Fruit fly (Drosophila melanogaster) whole organism, embryonic: ENCODE measurements around the gene sima.

Source experiments
- Ada2b ChIP-seq: fragments of 200-800 bp; sonication (Bioruptor generic); IDR thresholded peaks from 2 replicates; pipeline ENCODE4 v1.3.6; 2022; ENCODE audit warnings: missing biosample characterization, missing genetic modification characterization
- Bgb ChIP-seq: fragments of 200-800 bp; sonication (Bioruptor generic); IDR thresholded peaks from 2 replicates; pipeline ENCODE4 v1.3.6; 2022; ENCODE audit warnings: missing biosample characterization, missing genetic modification characterization; ENCODE audit not compliant: partially characterized antibody
- CG10274 ChIP-seq: fragments of 200-800 bp; sonication (Bioruptor generic); optimal IDR thresholded peaks from 3 replicates; lab custom pipeline; 2017; ENCODE audit warnings: missing biosample characterization, mild to moderate bottlenecking, missing genetic modification characterization
- CG10543 ChIP-seq: fragments of 200-800 bp; sonication (Bioruptor generic); optimal IDR thresholded peaks from 3 replicates; lab custom pipeline; 2017; ENCODE audit warnings: missing biosample characterization, mild to moderate bottlenecking, missing genetic modification characterization, moderate library complexity
- CG10959 ChIP-seq: fragments of 200-800 bp; sonication (Bioruptor generic); IDR thresholded peaks from 2 replicates; pipeline ENCODE4 v1.3.6; 2022; ENCODE audit warnings: missing biosample characterization, missing genetic modification characterization
- CG11398 ChIP-seq: fragments of 200-800 bp; sonication (Bioruptor generic); optimal IDR thresholded peaks from 2 replicates; lab custom pipeline; 2016; ENCODE audit warnings: missing biosample characterization, missing genetic modification characterization
- CG11696 ChIP-seq: fragments of 200-800 bp; sonication (Bioruptor generic); IDR thresholded peaks from 2 replicates; pipeline ENCODE4 v1.3.6; 2022; ENCODE audit warnings: missing biosample characterization, missing genetic modification characterization
- CG12104 ChIP-seq: fragments of 200-800 bp; sonication (Bioruptor generic); optimal IDR thresholded peaks from 3 replicates; lab custom pipeline; 2016; ENCODE audit warnings: missing biosample characterization, missing genetic modification characterization
- CG12155 ChIP-seq: fragments of 200-800 bp; sonication (Bioruptor generic); optimal IDR thresholded peaks from 3 replicates; lab custom pipeline; 2016; ENCODE audit warnings: missing biosample characterization, missing genetic modification characterization
- CG15514 ChIP-seq: fragments of 200-800 bp; sonication (Bioruptor generic); optimal IDR thresholded peaks from 3 replicates; lab custom pipeline; 2017; ENCODE audit warnings: missing biosample characterization, missing genetic modification characterization, mild to moderate bottlenecking, moderate library complexity, missing genetic modification reagents
- CG1602 ChIP-seq: fragments of 200-800 bp; sonication (Bioruptor generic); optimal IDR thresholded peaks from 3 replicates; lab custom pipeline; 2016; ENCODE audit warnings: missing biosample characterization, missing genetic modification characterization
- CG17802 ChIP-seq: fragments of 200-800 bp; sonication (Bioruptor generic); optimal IDR thresholded peaks from 2 replicates; lab custom pipeline; 2018; ENCODE audit warnings: missing biosample characterization, mild to moderate bottlenecking, missing genetic modification characterization, moderate library complexity
- CG18011 ChIP-seq: fragments of 200-800 bp; sonication (Bioruptor generic); optimal IDR thresholded peaks from 2 replicates; lab custom pipeline; 2017; ENCODE audit warnings: missing biosample characterization, missing genetic modification characterization, mild to moderate bottlenecking, moderate library complexity, missing genotype
- CG2889 ChIP-seq: fragments of 200-800 bp; sonication (Bioruptor generic); IDR thresholded peaks from 3 replicates; pipeline ENCODE4 v1.3.6; 2022; ENCODE audit warnings: missing biosample characterization, missing genetic modification characterization
- CG31365 ChIP-seq: fragments of 200-800 bp; sonication (Bioruptor generic); optimal IDR thresholded peaks from 2 replicates; lab custom pipeline; 2018; ENCODE audit warnings: missing biosample characterization, mild to moderate bottlenecking, missing genetic modification characterization
- CG5245 ChIP-seq: fragments of 200-800 bp; sonication (Bioruptor generic); optimal IDR thresholded peaks from 3 replicates; lab custom pipeline; 2016; ENCODE audit warnings: missing biosample characterization, missing genetic modification characterization
- CG8281 ChIP-seq: fragments of 200-800 bp; sonication (Bioruptor generic); optimal IDR thresholded peaks from 2 replicates; lab custom pipeline; 2018; ENCODE audit warnings: missing biosample characterization, mild to moderate bottlenecking, missing genetic modification characterization, moderate library complexity
- CG8765 ChIP-seq: fragments of 200-800 bp; sonication (Bioruptor generic); IDR thresholded peaks from 2 replicates; pipeline ENCODE4 v1.3.6; 2022; ENCODE audit warnings: missing biosample characterization, missing genetic modification characterization
- CG9215 ChIP-seq: fragments of 200-800 bp; sonication (Bioruptor generic); IDR thresholded peaks from 2 replicates; pipeline ENCODE4 v1.3.6; 2022; ENCODE audit warnings: missing biosample characterization, missing genetic modification characterization
- CHES-1-like ChIP-seq: fragments of 200-800 bp; sonication (Bioruptor generic); optimal IDR thresholded peaks from 2 replicates; lab custom pipeline; 2016; ENCODE audit warnings: missing biosample characterization, missing genetic modification characterization
- CrebB ChIP-seq: fragments of 200-800 bp; sonication (Bioruptor generic); optimal IDR thresholded peaks from 3 replicates; lab custom pipeline; 2018; ENCODE audit warnings: missing biosample characterization, mild to moderate bottlenecking, missing genetic modification characterization
- Dll ChIP-seq: fragments of 200-800 bp; sonication (Bioruptor generic); IDR thresholded peaks from 4 replicates; pipeline ENCODE4 v1.3.6; 2022; ENCODE audit warnings: missing biosample characterization, missing genetic modification characterization; ENCODE audit not compliant: partially characterized antibody
- Dref ChIP-seq: fragments of 200-800 bp; sonication (Bioruptor generic); IDR thresholded peaks from 2 replicates; pipeline ENCODE4 v1.3.6; 2022; ENCODE audit warnings: missing biosample characterization, missing genetic modification characterization
- HHEX ChIP-seq: fragments of 200-800 bp; sonication (Bioruptor generic); optimal IDR thresholded peaks from 3 replicates; lab custom pipeline; 2017; ENCODE audit warnings: missing biosample characterization, mild to moderate bottlenecking, missing genetic modification characterization, missing genetic modification reagents
- Hey ChIP-seq: fragments of 200-800 bp; sonication (Bioruptor generic); optimal IDR thresholded peaks from 3 replicates; lab custom pipeline; 2018; ENCODE audit warnings: missing biosample characterization, mild to moderate bottlenecking, missing genetic modification characterization
- HmgD ChIP-seq: fragments of 200-800 bp; sonication (Bioruptor generic); optimal IDR thresholded peaks from 3 replicates; lab custom pipeline; 2016; ENCODE audit warnings: missing biosample characterization, missing genetic modification characterization
- Med ChIP-seq: fragments of 200-800 bp; sonication (Bioruptor generic); peaks from one replicate; lab custom pipeline; 2016; ENCODE audit warnings: missing biosample characterization, missing genetic modification characterization, mild to moderate bottlenecking, inconsistent platforms, moderate library complexity
- PHDP ChIP-seq: fragments of 200-800 bp; sonication (Bioruptor generic); optimal IDR thresholded peaks from 3 replicates; lab custom pipeline; 2018; ENCODE audit warnings: missing biosample characterization, mild to moderate bottlenecking, missing genetic modification characterization, moderate library complexity
- Rfx ChIP-seq: fragments of 200-800 bp; sonication (Bioruptor generic); IDR thresholded peaks from 2 replicates; pipeline ENCODE4 v1.3.6; 2022; ENCODE audit warnings: missing biosample characterization, missing genetic modification characterization
- Sox100B ChIP-seq: fragments of 200-800 bp; sonication (Bioruptor generic); optimal IDR thresholded peaks from 3 replicates; lab custom pipeline; 2018; ENCODE audit warnings: missing biosample characterization, mild to moderate bottlenecking, missing genetic modification characterization
- Spps ChIP-seq: fragments of 200-800 bp; sonication (Bioruptor generic); optimal IDR thresholded peaks from 2 replicates; lab custom pipeline; 2018; ENCODE audit warnings: missing biosample characterization, mild to moderate bottlenecking, missing genetic modification characterization
- Stat92E ChIP-seq, 3 experiments: fragments of >200 bp in 2 of 3; fragments of 200-800 bp in 1 of 3; sonication (Bioruptor generic) in 1 of 3; optimal IDR thresholded peaks; 2 replicates each; lab custom pipeline; 2017 to 2019; ENCODE audit warnings: missing biosample characterization in 3 of 3, missing genetic modification characterization in 3 of 3, mild to moderate bottlenecking in 1 of 3, moderate library complexity in 1 of 3
- Xbp1 ChIP-seq: fragments of 200-800 bp; sonication (Bioruptor generic); optimal IDR thresholded peaks from 3 replicates; lab custom pipeline; 2016; ENCODE audit warnings: missing biosample characterization, mild to moderate bottlenecking, missing genetic modification characterization
- ac ChIP-seq: fragments of 200-800 bp; sonication (Bioruptor generic); optimal IDR thresholded peaks from 3 replicates; lab custom pipeline; 2017; ENCODE audit warnings: missing biosample characterization, mild to moderate bottlenecking, missing genetic modification characterization
- bcd ChIP-seq: fragments of 200-800 bp; sonication (Bioruptor generic); optimal IDR thresholded peaks from 2 replicates; lab custom pipeline; 2017; ENCODE audit warnings: missing biosample characterization, mild to moderate bottlenecking, missing genetic modification characterization
- br ChIP-seq: fragments of >200 bp; optimal IDR thresholded peaks from 2 replicates; lab custom pipeline; 2017
- chn ChIP-seq: fragments of 200-800 bp; sonication (Bioruptor generic); optimal IDR thresholded peaks from 2 replicates; lab custom pipeline; 2016; ENCODE audit warnings: missing biosample characterization, missing genetic modification characterization
- ci ChIP-seq: fragments of 200-800 bp; sonication (Bioruptor generic); IDR thresholded peaks from 3 replicates; pipeline ENCODE4 v1.3.6; 2022; ENCODE audit warnings: missing biosample characterization, missing genetic modification characterization
- cwo ChIP-seq: fragments of 200-800 bp; sonication (Bioruptor generic); optimal IDR thresholded peaks from 3 replicates; lab custom pipeline; 2017; ENCODE audit warnings: missing biosample characterization, missing genetic modification characterization, mild to moderate bottlenecking, moderate library complexity, missing genetic modification reagents
- gro ChIP-seq: fragments of 200-800 bp; sonication (Bioruptor generic); optimal IDR thresholded peaks from 2 replicates; lab custom pipeline; 2016; ENCODE audit warnings: missing biosample characterization, missing genetic modification characterization
- gsb-n ChIP-seq: fragments of 200-800 bp; sonication (Bioruptor generic); optimal IDR thresholded peaks from 3 replicates; lab custom pipeline; 2018; ENCODE audit warnings: missing biosample characterization, mild to moderate bottlenecking, missing genetic modification characterization
- jing ChIP-seq: fragments of 200-800 bp; sonication (Bioruptor generic); optimal IDR thresholded peaks from 2 replicates; lab custom pipeline; 2018; ENCODE audit warnings: missing biosample characterization, mild to moderate bottlenecking, missing genetic modification characterization
- jumu ChIP-seq: fragments of 200-800 bp; sonication (Bioruptor generic); optimal IDR thresholded peaks from 3 replicates; lab custom pipeline; 2016; ENCODE audit warnings: missing biosample characterization, missing genetic modification characterization
- lab ChIP-seq: fragments of 200-800 bp; sonication (Bioruptor generic); optimal IDR thresholded peaks from 3 replicates; lab custom pipeline; 2017; ENCODE audit warnings: missing biosample characterization, missing genetic modification characterization, mild to moderate bottlenecking, moderate library complexity, missing genetic modification reagents
- rib ChIP-seq: fragments of 200-800 bp; sonication (Bioruptor generic); IDR thresholded peaks from 2 replicates; pipeline ENCODE4 v1.3.6; 2022; ENCODE audit warnings: missing biosample characterization, missing genetic modification characterization
- row ChIP-seq: fragments of 200-800 bp; sonication (Bioruptor generic); IDR thresholded peaks from 3 replicates; pipeline ENCODE4 v1.3.6; 2022; ENCODE audit warnings: missing biosample characterization, missing genetic modification characterization
- scrt ChIP-seq: fragments of 200-800 bp; sonication (Bioruptor generic); optimal IDR thresholded peaks from 2 replicates; lab custom pipeline; 2018; ENCODE audit warnings: missing biosample characterization, mild to moderate bottlenecking, missing genetic modification characterization, moderate library complexity
- sens ChIP-seq: fragments of 200-800 bp; sonication (Bioruptor generic); peaks from one replicate; lab custom pipeline; 2016; ENCODE audit warnings: missing biosample characterization, missing genetic modification characterization
- slbo ChIP-seq: fragments of 200-800 bp; sonication (Bioruptor generic); IDR thresholded peaks from 2 replicates; pipeline ENCODE4 v1.3.6; 2022; ENCODE audit warnings: missing biosample characterization, missing genetic modification characterization
- so ChIP-seq: fragments of 200-800 bp; sonication (Bioruptor generic); IDR thresholded peaks from 3 replicates; pipeline ENCODE4 v1.3.6; 2022; ENCODE audit warnings: missing biosample characterization, missing genetic modification characterization
- stwl ChIP-seq: fragments of 200-800 bp; sonication (Bioruptor generic); optimal IDR thresholded peaks from 3 replicates; lab custom pipeline; 2018; ENCODE audit warnings: missing biosample characterization, mild to moderate bottlenecking, missing genetic modification characterization, moderate library complexity
- tx ChIP-seq: fragments of 200-800 bp; sonication (Bioruptor generic); optimal IDR thresholded peaks from 2 replicates; lab custom pipeline; 2016; ENCODE audit warnings: missing biosample characterization, missing genetic modification characterization

The sima gene

DNA sequence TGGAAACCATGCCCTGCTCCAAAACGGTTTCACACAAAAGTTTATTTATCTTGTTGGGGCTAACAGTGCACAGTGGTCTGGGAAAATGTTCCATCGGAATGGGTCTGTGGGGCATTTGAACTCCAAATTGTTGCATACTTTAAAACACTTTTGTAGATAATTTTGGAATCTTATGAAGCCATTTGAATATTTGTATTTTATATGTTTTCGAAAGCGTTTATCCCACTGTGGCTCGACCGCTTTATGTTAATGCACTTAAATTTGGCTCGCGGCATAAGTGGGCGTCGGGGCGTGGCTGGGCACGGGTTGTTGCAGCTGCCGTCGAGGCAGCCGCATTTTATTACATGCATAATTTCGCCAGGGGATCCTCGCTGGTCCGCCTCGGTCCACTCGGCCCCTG lies 13.7 kb downstream of the sima start (continued):
- TF ChIP-seq chn (GFP tag; lab: Kevin White, UChicago) (no peak), jumu (GFP tag; lab: Kevin White, UChicago) (no peak), row (GFP tag; lab: Robert Waterston, UW) (0 out of 3 replicates have a peak, but pooled peaks have one; percentile 7), jing (GFP tag; lab: Kevin White, UChicago) (no peak), HHEX (no peak), CG11696 (no peak), PHDP (tag; lab: Kevin White, UChicago) (no peak), stwl (tag; lab: Kevin White, UChicago) (no peak), CrebB (no peak), so (GFP tag; lab: Robert Waterston, UW) (no peak), CG5245 (no peak), cwo (no peak), Dll (GFP tag; lab: Robert Waterston, UW) (no peak), CG12155 (GFP tag; lab: Kevin White, UChicago) (no peak), CG11398 (GFP tag; lab: Kevin White, UChicago) (no peak), rib (GFP tag; lab: Robert Waterston, UW) (no peak), CG2889 (GFP tag; lab: Robert Waterston, UW) (no peak), CG12104 (GFP tag; lab: Kevin White, UChicago) (no peak), ac (GFP tag; lab: Kevin White, UChicago) (no peak), ci (GFP tag; lab: Robert Waterston, UW) (0 out of 3 replicates have a peak, but pooled peaks have one; percentile 56), Sox100B (GFP tag; lab: Kevin White, UChicago) (no peak), CG10274 (no peak), gsb-n (tag; lab: Kevin White, UChicago) (no peak), CG17802 (tag; lab: Kevin White, UChicago) (no peak), CG8765 (no peak), CG8281 (tag; lab: Kevin White, UChicago) (no peak), CG10543 (GFP tag; lab: Kevin White, UChicago) (no peak), br (lab: Kevin White, UChicago) (no peak), Xbp1 (GFP tag; lab: Kevin White, UChicago) (no peak), CG9215 (GFP tag; lab: Robert Waterston, UW) (no peak), sens (GFP tag; lab: Kevin White, UChicago) (peak; percentile 59), Ada2b (no peak), CHES-1-like (GFP tag; lab: Kevin White, UChicago) (no peak), Spps (no peak), scrt (GFP tag; lab: Kevin White, UChicago) (no peak), gro (GFP tag; lab: Kevin White, UChicago) (no peak), Hey (no peak), CG10959 (GFP tag; lab: Robert Waterston, UW) (0 out of 2 replicates have a peak, but pooled peaks have one; percentile 6), CG31365 (tag; lab: Kevin White, UChicago) (no peak), CG18011 (GFP tag; lab: Kevin White, UChicago) (no peak), bcd (GFP tag; lab: Kevin White, UChicago) (no peak), CG15514 (no peak), slbo (GFP tag; lab: Robert Waterston, UW) (peak; percentile 22; the same call in 1 of the 2 replicates), Stat92E (GFP tag; optimal IDR thresholded peaks at IDR 0.05; lab: Kevin White, UChicago) (no peak), Dref (GFP tag; lab: Robert Waterston, UW) (no peak), HmgD (GFP tag; lab: Kevin White, UChicago) (no peak), Bgb (GFP tag; lab: Robert Waterston, UW) (no peak), lab (no peak), Med (GFP tag; lab: Kevin White, UChicago) (peak; percentile 25), Rfx (GFP tag; lab: Robert Waterston, UW) (no peak), tx (GFP tag; lab: Kevin White, UChicago) (no peak), CG1602 (GFP tag; lab: Kevin White, UChicago) (no peak)
